Worm (Caenorhabditis elegans) whole organism, L2 larva: Measurements from ENCODE around the gene C50H2.4.

Experiments used
- C34F6.9 ChIP-seq: fragments of 150-350 bp; optimal IDR thresholded peaks from 2 replicates; lab custom pipeline; 2014; ENCODE audit warnings: missing biosample characterization, missing genetic modification characterization
- ama-1 ChIP-seq: fragments of 150-350 bp; optimal IDR thresholded peaks from 2 replicates; lab custom pipeline; 2018; ENCODE audit warnings: inconsistent platforms
- nhr-23 ChIP-seq: fragments of 150-350 bp; optimal IDR thresholded peaks from 2 replicates; lab custom pipeline; 2014; ENCODE audit warnings: missing biosample characterization, missing genetic modification reagents, missing genetic modification characterization

DNA sequence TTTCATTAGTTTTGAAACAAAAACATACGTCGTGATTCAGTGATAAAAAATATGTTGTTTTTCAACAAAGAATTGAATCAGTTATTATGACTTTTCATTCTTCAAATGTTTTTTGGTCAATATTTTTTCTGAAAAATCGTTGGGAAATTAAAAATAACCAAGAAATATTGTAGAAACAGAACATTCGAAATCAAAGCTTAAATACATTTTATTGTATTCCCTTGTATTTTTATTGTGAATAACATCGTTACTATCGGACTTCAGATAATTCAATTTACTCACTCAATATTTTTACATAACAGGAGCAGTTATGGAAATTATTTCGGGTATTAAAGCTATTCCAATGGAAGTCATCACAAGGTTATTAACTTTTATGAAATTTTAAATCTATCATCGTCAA, at the start of gene C50H2.4:
- TF ChIP-seq nhr-23 (tag; lab: Kevin White, UChicago) (no peak), ama-1 (no peak), C34F6.9 (tag; lab: Kevin White, UChicago) (no peak)
